Worm (Caenorhabditis elegans) whole organism, late embryonic: ENCODE results near the gene nhr-98.

ENCODE experiments used
- C08G9.2 ChIP-seq: sonication (generic microtip); optimal IDR thresholded peaks from 2 replicates; lab custom pipeline; 2016; ENCODE audit warnings: mild to moderate bottlenecking, missing genetic modification characterization, moderate library complexity, missing compliant biosample characterization
- K02D7.2 ChIP-seq: sonication (generic microtip); optimal IDR thresholded peaks from 2 replicates; lab custom pipeline; 2017; ENCODE audit warnings: mild to moderate bottlenecking, missing genetic modification characterization, missing compliant biosample characterization
- K09A11.1 ChIP-seq: sonication (generic microtip); optimal IDR thresholded peaks from 2 replicates; lab custom pipeline; 2017; ENCODE audit warnings: antibody characterized with exemption, mild to moderate bottlenecking, missing genetic modification characterization, missing compliant biosample characterization; ENCODE audit not compliant: insufficient read depth
- T23F11.4 ChIP-seq: fragments of 200-800 bp; sonication (Bioruptor generic); optimal IDR thresholded peaks from 2 replicates; lab custom pipeline; 2018; ENCODE audit warnings: mild to moderate bottlenecking, missing genetic modification characterization, missing compliant biosample characterization
- ama-1 ChIP-seq: fragments of 150-350 bp; optimal IDR thresholded peaks from 2 replicates; lab custom pipeline; 2014
- ceh-18 ChIP-seq: sonication (generic microtip); optimal IDR thresholded peaks from 2 replicates; lab custom pipeline; 2016; ENCODE audit warnings: missing genetic modification characterization, missing compliant biosample characterization
- ceh-2 ChIP-seq: sonication (generic microtip); optimal IDR thresholded peaks from 2 replicates; lab custom pipeline; 2016; ENCODE audit warnings: missing genotype, missing genetic modification characterization, missing compliant biosample characterization
- ceh-22 ChIP-seq: sonication (generic microtip); optimal IDR thresholded peaks from 2 replicates; lab custom pipeline; 2017; ENCODE audit warnings: missing biosample characterization, missing genetic modification characterization
- ceh-24 ChIP-seq: sonication (generic microtip); optimal IDR thresholded peaks from 2 replicates; lab custom pipeline; 2016; ENCODE audit warnings: mild to moderate bottlenecking, missing genetic modification characterization, missing compliant biosample characterization
- ceh-48 ChIP-seq: sonication (generic microtip); optimal IDR thresholded peaks from 2 replicates; lab custom pipeline; 2016; ENCODE audit warnings: missing genetic modification characterization, inconsistent platforms, missing compliant biosample characterization
- ceh-9 ChIP-seq: sonication (generic microtip); optimal IDR thresholded peaks from 2 replicates; lab custom pipeline; 2016; ENCODE audit warnings: mild to moderate bottlenecking, missing genetic modification characterization, inconsistent platforms, missing compliant biosample characterization
- dmd-4 ChIP-seq: sonication (generic microtip); optimal IDR thresholded peaks from 2 replicates; lab custom pipeline; 2016; ENCODE audit warnings: borderline replicate concordance, missing genetic modification characterization, missing compliant biosample characterization
- dve-1 ChIP-seq: sonication (generic microtip); optimal IDR thresholded peaks from 2 replicates; lab custom pipeline; 2017; ENCODE audit warnings: antibody characterized with exemption, mild to moderate bottlenecking, missing genetic modification characterization, missing compliant biosample characterization
- elt-4 ChIP-seq: sonication (generic microtip); optimal IDR thresholded peaks from 2 replicates; lab custom pipeline; 2016; ENCODE audit warnings: missing genetic modification characterization, missing compliant biosample characterization
- ets-4 ChIP-seq: sonication (generic microtip); optimal IDR thresholded peaks from 2 replicates; lab custom pipeline; 2016; ENCODE audit warnings: missing genetic modification characterization, missing compliant biosample characterization
- eyg-1 ChIP-seq: sonication (generic microtip); optimal IDR thresholded peaks from 2 replicates; lab custom pipeline; 2016; ENCODE audit warnings: missing genotype, missing genetic modification characterization, missing compliant biosample characterization
- fkh-6 ChIP-seq: sonication (generic microtip); optimal IDR thresholded peaks from 2 replicates; lab custom pipeline; 2016; ENCODE audit warnings: missing genetic modification characterization, missing compliant biosample characterization
- hlh-13 ChIP-seq: fragments of 200-800 bp; sonication (Bioruptor generic); optimal IDR thresholded peaks from 2 replicates; lab custom pipeline; 2018; ENCODE audit warnings: mild to moderate bottlenecking, missing genetic modification characterization, missing compliant biosample characterization
- hlh-15 ChIP-seq: sonication (generic microtip); optimal IDR thresholded peaks from 2 replicates; lab custom pipeline; 2016; ENCODE audit warnings: missing genetic modification characterization, missing compliant biosample characterization
- lim-6 ChIP-seq: sonication (generic microtip); optimal IDR thresholded peaks from 2 replicates; lab custom pipeline; 2016; ENCODE audit warnings: missing genetic modification characterization, missing compliant biosample characterization
- lin-11 ChIP-seq: fragments of 200-800 bp; sonication (Bioruptor generic); optimal IDR thresholded peaks from 2 replicates; lab custom pipeline; 2018; ENCODE audit warnings: mild to moderate bottlenecking, missing genetic modification characterization, missing compliant biosample characterization
- madf-2 ChIP-seq: sonication (generic microtip); optimal IDR thresholded peaks from 2 replicates; lab custom pipeline; 2017; ENCODE audit warnings: missing genetic modification characterization, missing compliant biosample characterization
- mec-3 ChIP-seq: sonication (generic microtip); optimal IDR thresholded peaks from 2 replicates; lab custom pipeline; 2016; ENCODE audit warnings: borderline replicate concordance, missing genetic modification characterization, missing compliant biosample characterization
- nfya-1 ChIP-seq: sonication (generic microtip); optimal IDR thresholded peaks from 2 replicates; lab custom pipeline; 2017; ENCODE audit warnings: missing genetic modification characterization, mild to moderate bottlenecking, missing compliant biosample characterization, antibody characterized with exemption, moderate library complexity
- nhr-11 ChIP-seq: fragments of 150-350 bp; optimal IDR thresholded peaks from 2 replicates; lab custom pipeline; 2014; ENCODE audit warnings: missing biosample characterization, missing genetic modification characterization
- nhr-232 ChIP-seq: sonication (generic microtip); optimal IDR thresholded peaks from 2 replicates; lab custom pipeline; 2016; ENCODE audit warnings: missing genetic modification characterization, missing compliant biosample characterization
- npax-4 ChIP-seq: sonication (generic microtip); optimal IDR thresholded peaks from 2 replicates; lab custom pipeline; 2016; ENCODE audit warnings: missing genetic modification characterization, missing compliant biosample characterization
- odd-2 ChIP-seq: sonication (generic microtip); optimal IDR thresholded peaks from 2 replicates; lab custom pipeline; 2017; ENCODE audit warnings: antibody characterized with exemption, mild to moderate bottlenecking, missing genetic modification characterization, missing compliant biosample characterization
- pag-3 ChIP-seq: sonication (generic microtip); optimal IDR thresholded peaks from 2 replicates; lab custom pipeline; 2016; ENCODE audit warnings: missing compliant biosample characterization, missing genetic modification characterization, borderline replicate concordance
- pat-9 ChIP-seq: fragments of 200-800 bp; sonication (Bioruptor generic); optimal IDR thresholded peaks from 2 replicates; lab custom pipeline; 2018; ENCODE audit warnings: mild to moderate bottlenecking, missing genetic modification characterization, moderate library complexity, missing compliant biosample characterization
- pax-1 ChIP-seq: fragments of 150-350 bp; optimal IDR thresholded peaks from 2 replicates; lab custom pipeline; 2014; ENCODE audit warnings: missing biosample characterization, missing genetic modification characterization
- pha-4 ChIP-seq: fragments of 150-350 bp; optimal IDR thresholded peaks from 2 replicates; lab custom pipeline; 2018; ENCODE audit warnings: missing biosample characterization, missing genetic modification reagents, missing genetic modification characterization
- pqm-1 ChIP-seq: sonication (generic microtip); optimal IDR thresholded peaks from 2 replicates; lab custom pipeline; 2016; ENCODE audit warnings: missing genetic modification characterization, missing compliant biosample characterization
- ref-2 ChIP-seq: sonication (generic microtip); optimal IDR thresholded peaks from 2 replicates; lab custom pipeline; 2016; ENCODE audit warnings: missing genetic modification characterization, missing compliant biosample characterization
- rnt-1 ChIP-seq: sonication (generic microtip); optimal IDR thresholded peaks from 2 replicates; lab custom pipeline; 2016; ENCODE audit warnings: missing genetic modification characterization, missing compliant biosample characterization
- sdc-2 ChIP-seq: sonication (generic microtip); optimal IDR thresholded peaks from 2 replicates; lab custom pipeline; 2016; ENCODE audit warnings: missing genotype, missing genetic modification characterization, missing compliant biosample characterization
- syd-9 ChIP-seq: sonication (generic microtip); optimal IDR thresholded peaks from 2 replicates; lab custom pipeline; 2016; ENCODE audit warnings: mild to moderate bottlenecking, missing genetic modification characterization, moderate library complexity, missing compliant biosample characterization
- tbx-2 ChIP-seq: sonication (generic microtip); optimal IDR thresholded peaks from 2 replicates; lab custom pipeline; 2016; ENCODE audit warnings: missing genetic modification characterization, missing compliant biosample characterization
- ttx-3 ChIP-seq: sonication (generic microtip); optimal IDR thresholded peaks from 2 replicates; lab custom pipeline; 2016; ENCODE audit warnings: missing genetic modification reagents, missing genetic modification characterization, missing compliant biosample characterization
- unc-55 ChIP-seq: sonication (generic microtip); optimal IDR thresholded peaks from 2 replicates; lab custom pipeline; 2017; ENCODE audit warnings: missing biosample characterization, missing genetic modification reagents, missing genetic modification characterization
- zip-5 ChIP-seq: sonication (generic microtip); optimal IDR thresholded peaks from 2 replicates; lab custom pipeline; 2016; ENCODE audit warnings: missing genetic modification characterization, missing compliant biosample characterization
- ztf-16 ChIP-seq: sonication (generic microtip); optimal IDR thresholded peaks from 2 replicates; lab custom pipeline; 2017; ENCODE audit warnings: missing genetic modification characterization, missing compliant biosample characterization

nhr-98 gene

ce11 chrV:428844-429243 lies 24.8 kb upstream of the nhr-98 start, which contains the start of gene B0554.4:
B0554.4 (plus strand) TSS chrV:429144.
- TF ChIP-seq ceh-48 = no peak
- TF ChIP-seq ceh-2 (tag; lab: Kevin White, UChicago) = no peak
- no peak for TF ChIP-seq odd-2 (tag; lab: Kevin White, UChicago)
- no peak for TF ChIP-seq zip-5 (tag; lab: Kevin White, UChicago)
- no peak for TF ChIP-seq fkh-6 (tag; lab: Kevin White, UChicago)
- TF ChIP-seq elt-4 (tag; lab: Kevin White, UChicago) = no peak
- TF ChIP-seq nhr-11 (tag; lab: Kevin White, UChicago) = no peak
- no peak for TF ChIP-seq ama-1 (lab: Kevin White, UChicago)
- no peak for TF ChIP-seq T23F11.4
- TF ChIP-seq ref-2 (tag; lab: Kevin White, UChicago) = no peak
- TF ChIP-seq lim-6 = no peak
- no peak for TF ChIP-seq ceh-22
- TF ChIP-seq, all 69 proteins: peak for 0

ce11 chrV:432991-433390 lies 20.7 kb upstream of the nhr-98 start:
- TF ChIP-seq hlh-15 (tag; lab: Kevin White, UChicago) (no peak), fkh-6 (tag; lab: Kevin White, UChicago) (no peak), syd-9 (tag; lab: Kevin White, UChicago) (no peak), K09A11.1 (no peak), K02D7.2 (tag; lab: Kevin White, UChicago) (no peak), lin-11 (tag; lab: Kevin White, UChicago) (no peak), pat-9 (tag; lab: Kevin White, UChicago) (no peak), ztf-16 (tag; lab: Kevin White, UChicago) (no peak), ttx-3 (tag; lab: Kevin White, UChicago) (no peak), nfya-1 (tag; lab: Kevin White, UChicago) (no peak), ref-2 (tag; lab: Kevin White, UChicago) (no peak), nhr-232 (no peak), ceh-48 (no peak), ceh-24 (tag; lab: Kevin White, UChicago) (no peak), ama-1 (lab: Kevin White, UChicago) (no peak)

- TF ChIP-seq pag-3 (tag; lab: Kevin White, UChicago) (no peak), eyg-1 (tag; lab: Kevin White, UChicago) (no peak), hlh-13 (GFP tag; lab: Kevin White, UChicago) (no peak), madf-2 (tag; lab: Kevin White, UChicago) (no peak), unc-55 (GFP tag; lab: Kevin White, UChicago) (no peak), lim-6 (no peak), pqm-1 (tag; lab: Kevin White, UChicago) (no peak), C08G9.2 (tag; lab: Kevin White, UChicago) (no peak), ets-4 (tag; lab: Kevin White, UChicago) (no peak), dmd-4 (tag; lab: Kevin White, UChicago) (no peak), pax-1 (no peak), sdc-2 (no peak), T23F11.4 (no peak), ceh-48 (no peak), nfya-1 (tag; lab: Kevin White, UChicago) (no peak), ceh-9 (tag; lab: Kevin White, UChicago) (no peak), tbx-2 (no peak), zip-5 (tag; lab: Kevin White, UChicago) (no peak), rnt-1 (no peak)
Observed at ce11 chrV:433898-434297, 19.8 kb upstream of the nhr-98 start, which contains the start of gene B0554.2. B0554.2 (plus strand) TSS chrV:434198.

- TF ChIP-seq ceh-2 (tag; lab: Kevin White, UChicago) (no peak), pha-4 (tag; lab: Kevin White, UChicago) (no peak), T23F11.4 (no peak), ceh-9 (tag; lab: Kevin White, UChicago) (no peak), ztf-16 (tag; lab: Kevin White, UChicago) (no peak), dmd-4 (tag; lab: Kevin White, UChicago) (no peak), dve-1 (no peak), mec-3 (tag; lab: Kevin White, UChicago) (no peak), npax-4 (no peak), pqm-1 (tag; lab: Kevin White, UChicago) (no peak), fkh-6 (tag; lab: Kevin White, UChicago) (no peak), ceh-18 (tag; lab: Kevin White, UChicago) (no peak)
Observed at ce11 chrV:438094-438493, 15.6 kb upstream of the nhr-98 start, which contains the start of gene B0554.1. B0554.1 (plus strand) TSS chrV:438394.
